Fruit fly (Drosophila melanogaster) whole organism, embryonic: Measurements from ENCODE around the gene CG32295.

ENCODE experiments used
- B-H1 ChIP-seq: fragments of 200-800 bp; sonication (Bioruptor generic); IDR thresholded peaks from 3 replicates; pipeline ENCODE4 v1.3.6; 2022; ENCODE audit warnings: missing biosample characterization, missing genetic modification characterization
- CG11560 ChIP-seq: fragments of 200-800 bp; sonication (Bioruptor generic); IDR thresholded peaks from 3 replicates; pipeline ENCODE4 v1.3.6; 2022; ENCODE audit warnings: missing biosample characterization, missing genetic modification characterization
- CG12071 ChIP-seq: fragments of 200-800 bp; sonication (Bioruptor generic); optimal IDR thresholded peaks from 3 replicates; lab custom pipeline; 2018; ENCODE audit warnings: missing biosample characterization, mild to moderate bottlenecking, missing genetic modification characterization
- CG13894 ChIP-seq: fragments of 200-800 bp; sonication (Bioruptor generic); optimal IDR thresholded peaks from 3 replicates; lab custom pipeline; 2018; ENCODE audit warnings: missing biosample characterization, mild to moderate bottlenecking, missing genetic modification characterization, moderate library complexity
- CG14050 ChIP-seq: fragments of 200-800 bp; sonication (Bioruptor generic); IDR thresholded peaks from 3 replicates; pipeline ENCODE4 v1.3.6; 2022; ENCODE audit warnings: missing biosample characterization, missing genetic modification characterization
- CG14710 ChIP-seq: fragments of 200-800 bp; sonication (Bioruptor generic); optimal IDR thresholded peaks from 3 replicates; lab custom pipeline; 2019; ENCODE audit warnings: missing biosample characterization, mild to moderate bottlenecking, missing genetic modification characterization, moderate library complexity
- CG1647 ChIP-seq: fragments of 200-800 bp; sonication (Bioruptor generic); optimal IDR thresholded peaks from 3 replicates; lab custom pipeline; 2016; ENCODE audit warnings: missing biosample characterization, missing genetic modification characterization
- CG17361 ChIP-seq: fragments of 200-800 bp; sonication (Bioruptor generic); IDR thresholded peaks from 3 replicates; pipeline ENCODE4 v1.3.6; 2022; ENCODE audit warnings: missing biosample characterization, missing genetic modification characterization
- CG17568 ChIP-seq: fragments of 200-800 bp; sonication (Bioruptor generic); optimal IDR thresholded peaks from 2 replicates; lab custom pipeline; 2018; ENCODE audit warnings: missing biosample characterization, mild to moderate bottlenecking, missing genetic modification characterization, moderate library complexity
- CG17612 ChIP-seq: fragments of 200-800 bp; sonication (Bioruptor generic); IDR thresholded peaks from 2 replicates; pipeline ENCODE4 v1.3.6; 2022; ENCODE audit warnings: missing biosample characterization, missing genetic modification characterization
- CG18476 ChIP-seq: fragments of 200-800 bp; sonication (Bioruptor generic); optimal IDR thresholded peaks from 2 replicates; lab custom pipeline; 2016; ENCODE audit warnings: missing biosample characterization, mild to moderate bottlenecking, missing genetic modification characterization
- CG18599 ChIP-seq: fragments of 200-800 bp; sonication (Bioruptor generic); optimal IDR thresholded peaks from 3 replicates; lab custom pipeline; 2017; ENCODE audit warnings: missing biosample characterization, missing genetic modification characterization, mild to moderate bottlenecking, moderate library complexity, missing genetic modification reagents
- CG18619 ChIP-seq: fragments of 200-800 bp; sonication (Bioruptor generic); optimal IDR thresholded peaks from 3 replicates; lab custom pipeline; 2017; ENCODE audit warnings: missing biosample characterization, mild to moderate bottlenecking, missing genetic modification characterization
- CG2199 ChIP-seq: fragments of 200-800 bp; sonication (Bioruptor generic); IDR thresholded peaks from 3 replicates; pipeline ENCODE4 v1.3.6; 2022; ENCODE audit warnings: missing biosample characterization, missing genetic modification characterization
- CG3838 ChIP-seq: fragments of 200-800 bp; sonication (Bioruptor generic); optimal IDR thresholded peaks from 3 replicates; lab custom pipeline; 2016; ENCODE audit warnings: missing biosample characterization, missing genetic modification characterization
- CG4360 ChIP-seq: fragments of 200-800 bp; sonication (Bioruptor generic); IDR thresholded peaks from 2 replicates; pipeline ENCODE4 v1.3.6; 2022; ENCODE audit warnings: missing biosample characterization, missing genetic modification characterization
- CG4820 ChIP-seq: fragments of 200-800 bp; sonication (Bioruptor generic); optimal IDR thresholded peaks from 3 replicates; lab custom pipeline; 2016; ENCODE audit warnings: missing biosample characterization, missing genetic modification characterization
- CG5180 ChIP-seq: fragments of 200-800 bp; sonication (Bioruptor generic); optimal IDR thresholded peaks from 3 replicates; lab custom pipeline; 2017; ENCODE audit warnings: missing biosample characterization, missing genetic modification characterization, mild to moderate bottlenecking, moderate library complexity, missing genetic modification reagents
- CG6765 ChIP-seq: fragments of 200-800 bp; sonication (Bioruptor generic); optimal IDR thresholded peaks from 3 replicates; lab custom pipeline; 2017; ENCODE audit warnings: missing biosample characterization, mild to moderate bottlenecking, missing genetic modification characterization
- CG7839 ChIP-seq: fragments of 200-800 bp; sonication (Bioruptor generic); optimal IDR thresholded peaks from 3 replicates; lab custom pipeline; 2018; ENCODE audit warnings: missing biosample characterization, mild to moderate bottlenecking, missing genetic modification characterization, moderate library complexity
- CG9215 ChIP-seq: fragments of 200-800 bp; sonication (Bioruptor generic); IDR thresholded peaks from 2 replicates; pipeline ENCODE4 v1.3.6; 2022; ENCODE audit warnings: missing biosample characterization, missing genetic modification characterization
- CG9437 ChIP-seq: fragments of 200-800 bp; sonication (Bioruptor generic); optimal IDR thresholded peaks from 2 replicates; lab custom pipeline; 2018; ENCODE audit warnings: missing biosample characterization, mild to moderate bottlenecking, missing genetic modification characterization
- CG9797 ChIP-seq: fragments of 200-800 bp; sonication (Bioruptor generic); optimal IDR thresholded peaks from 3 replicates; lab custom pipeline; 2018; ENCODE audit warnings: missing biosample characterization, mild to moderate bottlenecking, missing genetic modification characterization
- D19A ChIP-seq: fragments of 200-800 bp; optimal IDR thresholded peaks from 3 replicates; lab custom pipeline; 2019; ENCODE audit warnings: missing biosample characterization, mild to moderate bottlenecking, missing genetic modification characterization, moderate library complexity
- D19B ChIP-seq: fragments of 200-800 bp; sonication (Bioruptor generic); optimal IDR thresholded peaks from 2 replicates; lab custom pipeline; 2017; ENCODE audit warnings: missing biosample characterization, mild to moderate bottlenecking, missing genetic modification characterization
- Ets65A ChIP-seq: fragments of 200-800 bp; sonication (Bioruptor generic); peaks from one replicate; lab custom pipeline; 2016; ENCODE audit warnings: missing biosample characterization, missing genetic modification characterization
- Mad ChIP-seq: fragments of 200-800 bp; sonication (Bioruptor generic); optimal IDR thresholded peaks from 2 replicates; lab custom pipeline; 2016; ENCODE audit warnings: missing biosample characterization, missing genetic modification characterization
- Med ChIP-seq: fragments of 200-800 bp; sonication (Bioruptor generic); peaks from one replicate; lab custom pipeline; 2016; ENCODE audit warnings: missing biosample characterization, missing genetic modification characterization, mild to moderate bottlenecking, inconsistent platforms, moderate library complexity
- Mrtf ChIP-seq: fragments of 200-800 bp; sonication (Bioruptor generic); IDR thresholded peaks from 3 replicates; pipeline ENCODE4 v1.3.6; 2022; ENCODE audit warnings: missing biosample characterization, missing genetic modification characterization
- Pdp1 ChIP-seq, 2 experiments: fragments of 200-800 bp; sonication (Bioruptor generic); optimal IDR thresholded peaks; 3 replicates each; lab custom pipeline; 2016; ENCODE audit warnings: missing biosample characterization in 2 of 2, missing genetic modification characterization in 2 of 2, mild to moderate bottlenecking in 1 of 2, moderate library complexity in 1 of 2
- Ptx1 ChIP-seq: fragments of 200-800 bp; sonication (Bioruptor generic); IDR thresholded peaks from 2 replicates; pipeline ENCODE4 v1.3.6; 2022; ENCODE audit warnings: missing biosample characterization, missing genetic modification characterization
- Rfx ChIP-seq: fragments of 200-800 bp; sonication (Bioruptor generic); IDR thresholded peaks from 2 replicates; pipeline ENCODE4 v1.3.6; 2022; ENCODE audit warnings: missing biosample characterization, missing genetic modification characterization
- Sox100B ChIP-seq: fragments of 200-800 bp; sonication (Bioruptor generic); optimal IDR thresholded peaks from 3 replicates; lab custom pipeline; 2018; ENCODE audit warnings: missing biosample characterization, mild to moderate bottlenecking, missing genetic modification characterization
- Taf1 ChIP-seq: fragments of 200-800 bp; sonication (Bioruptor generic); IDR thresholded peaks from 2 replicates; pipeline ENCODE4 v1.3.6; 2022; ENCODE audit warnings: missing biosample characterization, missing genetic modification characterization
- Xrp1 ChIP-seq: fragments of 200-800 bp; sonication (Bioruptor generic); IDR thresholded peaks from 2 replicates; pipeline ENCODE4 v1.3.6; 2022; ENCODE audit warnings: missing biosample characterization, missing genetic modification characterization
- bcd ChIP-seq: fragments of 200-800 bp; sonication (Bioruptor generic); optimal IDR thresholded peaks from 2 replicates; lab custom pipeline; 2017; ENCODE audit warnings: missing biosample characterization, mild to moderate bottlenecking, missing genetic modification characterization
- eve ChIP-seq, 2 experiments: fragments of >200 bp; optimal IDR thresholded peaks; 2 replicates each; lab custom pipeline; 2017; ENCODE audit warnings: missing biosample characterization in 2 of 2, missing genetic modification characterization in 2 of 2
- ewg ChIP-seq: fragments of 200-800 bp; sonication (Bioruptor generic); optimal IDR thresholded peaks from 3 replicates; lab custom pipeline; 2017; ENCODE audit warnings: mild to moderate bottlenecking, missing biosample characterization, missing genetic modification reagents, missing genetic modification characterization
- fd3F ChIP-seq: fragments of 200-800 bp; sonication (Bioruptor generic); optimal IDR thresholded peaks from 2 replicates; lab custom pipeline; 2018; ENCODE audit warnings: missing biosample characterization, mild to moderate bottlenecking, missing genetic modification characterization, moderate library complexity
- gsb-n ChIP-seq: fragments of 200-800 bp; sonication (Bioruptor generic); optimal IDR thresholded peaks from 3 replicates; lab custom pipeline; 2018; ENCODE audit warnings: missing biosample characterization, mild to moderate bottlenecking, missing genetic modification characterization
- hbn ChIP-seq: fragments of 200-800 bp; sonication (Bioruptor generic); IDR thresholded peaks from 2 replicates; pipeline ENCODE4 v1.3.6; 2022; ENCODE audit warnings: missing biosample characterization, missing genetic modification characterization; ENCODE audit not compliant: partially characterized antibody
- lbe ChIP-seq: fragments of 200-800 bp; sonication (Bioruptor generic); optimal IDR thresholded peaks from 2 replicates; lab custom pipeline; 2016; ENCODE audit warnings: missing biosample characterization, mild to moderate bottlenecking, missing genetic modification characterization
- mld ChIP-seq: fragments of 200-800 bp; sonication (Bioruptor generic); IDR thresholded peaks from 3 replicates; pipeline ENCODE4 v1.3.6; 2022; ENCODE audit warnings: missing biosample characterization, missing genetic modification characterization; ENCODE audit not compliant: partially characterized antibody
- nmo ChIP-seq: fragments of 200-800 bp; sonication (Bioruptor generic); optimal IDR thresholded peaks from 2 replicates; lab custom pipeline; 2018; ENCODE audit warnings: missing biosample characterization, mild to moderate bottlenecking, missing genetic modification characterization, moderate library complexity
- oc ChIP-seq: fragments of 200-800 bp; sonication (Bioruptor generic); optimal IDR thresholded peaks from 2 replicates; lab custom pipeline; 2018; ENCODE audit warnings: missing biosample characterization, mild to moderate bottlenecking, missing genetic modification characterization, moderate library complexity
- sc ChIP-seq, 3 experiments: fragments of >200 bp in 2 of 3; fragments of 200-800 bp in 1 of 3; sonication (Bioruptor generic) in 1 of 3; optimal IDR thresholded peaks; 2 replicates in 2 of 3; 3 replicates in 1 of 3; lab custom pipeline; 2017; ENCODE audit warnings: mild to moderate bottlenecking in 1 of 3, missing biosample characterization in 1 of 3, missing genetic modification characterization in 1 of 3, missing genetic modification reagents in 1 of 3
- stc ChIP-seq: fragments of 200-800 bp; sonication (Bioruptor generic); IDR thresholded peaks from 2 replicates; pipeline ENCODE4 v1.3.6; 2022; ENCODE audit warnings: missing biosample characterization, missing genetic modification characterization
- tap ChIP-seq: fragments of 200-800 bp; optimal IDR thresholded peaks from 3 replicates; lab custom pipeline; 2019; ENCODE audit warnings: missing biosample characterization, mild to moderate bottlenecking, missing genetic modification characterization, moderate library complexity
- unpg ChIP-seq: fragments of 200-800 bp; sonication (Bioruptor generic); optimal IDR thresholded peaks from 3 replicates; lab custom pipeline; 2018; ENCODE audit warnings: missing biosample characterization, mild to moderate bottlenecking, missing genetic modification characterization, moderate library complexity
- vnd ChIP-seq: fragments of 200-800 bp; sonication (Bioruptor generic); IDR thresholded peaks from 3 replicates; pipeline ENCODE4 v1.3.6; 2022; ENCODE audit warnings: missing biosample characterization, missing genetic modification characterization; ENCODE audit not compliant: partially characterized antibody
- wor ChIP-seq: fragments of 200-800 bp; sonication (Bioruptor generic); IDR thresholded peaks from 2 replicates; pipeline ENCODE4 v1.3.6; 2022; ENCODE audit warnings: missing biosample characterization, missing genetic modification characterization

The CG32295 gene

dm6 chr3L:2487248-2487647 is 39.5 kb downstream of the CG32295 start (continued):
- TF ChIP-seq CG11560 (tag; lab: Robert Waterston, UW) (no peak), nmo (GFP tag; lab: Kevin White, UChicago) (no peak), lbe (GFP tag; lab: Kevin White, UChicago) (peak; percentile 71), fd3F (GFP tag; lab: Kevin White, UChicago) (no peak), Sox100B (GFP tag; lab: Kevin White, UChicago) (no peak), B-H1 (GFP tag; lab: Robert Waterston, UW) (no peak), Pdp1 (GFP tag; optimal IDR thresholded peaks at IDR 0.05; lab: Kevin White, UChicago) (peak in 1 of 2 experiments; percentile 1), D19A (peak; percentile 6), CG17568 (GFP tag; lab: Kevin White, UChicago) (no peak), CG1647 (no peak), stc (GFP tag; lab: Robert Waterston, UW) (no peak), mld (GFP tag; lab: Robert Waterston, UW) (no peak), CG4820 (peak; percentile 40), Med (peak; percentile 59), CG12071 (no peak), CG17361 (GFP tag; lab: Robert Waterston, UW) (0 out of 3 replicates have a peak, but pooled peaks have one; percentile 16), sc (optimal IDR thresholded peaks at IDR 0.05; lab: Kevin White, UChicago) (no peak), sc (GFP tag; optimal IDR thresholded peaks at IDR 0.05; lab: Kevin White, UChicago) (no peak), CG5180 (GFP tag; lab: Kevin White, UChicago) (no peak), CG9215 (GFP tag; lab: Robert Waterston, UW) (no peak), Taf1 (GFP tag; lab: Robert Waterston, UW) (no peak), CG14710 (tag; lab: Kevin White, UChicago) (peak; percentile 32), CG7839 (tag; lab: Kevin White, UChicago) (peak; percentile 26), CG18599 (peak; percentile 0), tap (tag; lab: Kevin White, UChicago) (no peak), wor (GFP tag; lab: Robert Waterston, UW) (no peak), vnd (GFP tag; lab: Robert Waterston, UW) (no peak), CG14050 (GFP tag; lab: Robert Waterston, UW) (no peak), Ets65A (peak; percentile 87)

- TF ChIP-seq CG9437 (GFP tag; lab: Kevin White, UChicago) (no peak), bcd (no peak), CG18476 (GFP tag; lab: Kevin White, UChicago) (no peak), Ptx1 (no peak), vnd (GFP tag; lab: Robert Waterston, UW) (no peak), CG9797 (GFP tag; lab: Kevin White, UChicago) (no peak), eve (GFP tag; optimal IDR thresholded peaks at IDR 0.05; lab: Kevin White, UChicago) (peak in 1 of 2 experiments; percentile 45), CG6765 (GFP tag; lab: Kevin White, UChicago) (no peak), oc (tag; lab: Kevin White, UChicago) (no peak), unpg (GFP tag; lab: Kevin White, UChicago) (peak; percentile 3), CG2199 (GFP tag; lab: Robert Waterston, UW) (no peak), CG3838 (GFP tag; lab: Kevin White, UChicago) (no peak), CG17612 (GFP tag; lab: Robert Waterston, UW) (no peak), D19B (GFP tag; lab: Kevin White, UChicago) (no peak), gsb-n (tag; lab: Kevin White, UChicago) (no peak), Mad (no peak), CG4360 (GFP tag; lab: Robert Waterston, UW) (no peak), Mrtf (no peak), hbn (GFP tag; lab: Robert Waterston, UW) (no peak), Rfx (GFP tag; lab: Robert Waterston, UW) (no peak), CG13894 (no peak), nmo (GFP tag; lab: Kevin White, UChicago) (peak; percentile 24), ewg (GFP tag; lab: Kevin White, UChicago) (no peak), CG18619 (GFP tag; lab: Kevin White, UChicago) (no peak), Xrp1 (GFP tag; lab: Robert Waterston, UW) (peak; percentile 42; the same call in 1 of the 2 replicates)
These were observed 40.3 kb downstream of the CG32295 start for dm6 chr3L:2486493-2486892.
